Worm (Caenorhabditis elegans) whole organism, midembryonic: ENCODE data around the gene clec-160.

Source experiments
- T22C8.4 ChIP-seq: fragments of 200-800 bp; sonication (Bioruptor generic); IDR thresholded peaks from 2 replicates; pipeline ENCODE4 v1.3.6; 2022; ENCODE audit warnings: missing genetic modification characterization, missing compliant biosample characterization
- cog-1 ChIP-seq: sonication (generic microtip); optimal IDR thresholded peaks from 2 replicates; lab custom pipeline; 2016; ENCODE audit warnings: missing genetic modification characterization, missing compliant biosample characterization
- flt-1 ChIP-seq: fragments of 200-800 bp; sonication (Bioruptor generic); IDR thresholded peaks from 2 replicates; pipeline ENCODE4 v1.3.6; 2022; ENCODE audit warnings: missing genetic modification characterization, missing compliant biosample characterization
- klf-2 ChIP-seq: fragments of 200-800 bp; sonication (Bioruptor generic); conservative IDR thresholded peaks from 2 replicates; pipeline ENCODE4 v1.3.6; 2022; ENCODE audit warnings: missing genetic modification reagents, missing genetic modification characterization, missing compliant biosample characterization
- med-1 ChIP-seq: sonication (generic microtip); optimal IDR thresholded peaks from 2 replicates; lab custom pipeline; 2017; ENCODE audit warnings: missing genetic modification characterization, mild to moderate bottlenecking, missing compliant biosample characterization, antibody characterized with exemption, missing genetic modification reagents; ENCODE audit not compliant: insufficient read depth
- ref-1 ChIP-seq: fragments of 200-800 bp; sonication (Bioruptor generic); conservative IDR thresholded peaks from 2 replicates; pipeline ENCODE4 v1.3.6; 2022; ENCODE audit warnings: missing genetic modification reagents, missing genetic modification characterization, missing compliant biosample characterization
- tab-1 ChIP-seq: fragments of 200-800 bp; sonication (Bioruptor generic); IDR thresholded peaks from 2 replicates; pipeline ENCODE4 v1.3.6; 2022; ENCODE audit warnings: missing genetic modification characterization, missing compliant biosample characterization
- ztf-23 ChIP-seq: fragments of 200-800 bp; sonication (Bioruptor generic); IDR thresholded peaks from 2 replicates; pipeline ENCODE4 v1.3.6; 2022; ENCODE audit warnings: missing genetic modification reagents, missing genetic modification characterization, missing compliant biosample characterization
- ztf-29 ChIP-seq: fragments of 200-800 bp; sonication (Bioruptor generic); IDR thresholded peaks from 2 replicates; pipeline ENCODE4 v1.3.6; 2022; ENCODE audit warnings: missing genetic modification reagents, missing genetic modification characterization, missing compliant biosample characterization

Gene clec-160

ce11 chrIII:8278801-8279200, 3.0 kb upstream of the clec-160 start, which contains the start of gene mig-10:
mig-10 (plus strand) TSS chrIII:8279101.
- no peak for TF ChIP-seq ztf-29 (GFP tag; lab: Robert Waterston, UW)
- TF ChIP-seq med-1 (GFP tag; lab: Kevin White, UChicago) = no peak
- TF ChIP-seq flt-1 (GFP tag; lab: Robert Waterston, UW) = no peak
- no peak for TF ChIP-seq klf-2 (GFP tag; lab: Robert Waterston, UW)
- no peak for TF ChIP-seq tab-1 (GFP tag; lab: Robert Waterston, UW)
- no peak for TF ChIP-seq cog-1 (tag; lab: Kevin White, UChicago)
- TF ChIP-seq ref-1 (GFP tag; lab: Robert Waterston, UW) = no peak
- no peak for TF ChIP-seq ztf-23 (GFP tag; lab: Robert Waterston, UW)
- no peak for TF ChIP-seq T22C8.4 (GFP tag; lab: Robert Waterston, UW)

- TF ChIP-seq ref-1 (GFP tag; lab: Robert Waterston, UW) = no peak
- TF ChIP-seq tab-1 (GFP tag; lab: Robert Waterston, UW) = no peak
- TF ChIP-seq cog-1 (tag; lab: Kevin White, UChicago) = no peak
- TF ChIP-seq flt-1 (GFP tag; lab: Robert Waterston, UW) = no peak
- TF ChIP-seq T22C8.4 (GFP tag; lab: Robert Waterston, UW) = no peak
- no peak for TF ChIP-seq med-1 (GFP tag; lab: Kevin White, UChicago)
- no peak for TF ChIP-seq ztf-29 (GFP tag; lab: Robert Waterston, UW)
- TF ChIP-seq klf-2 (GFP tag; lab: Robert Waterston, UW) = no peak
- no peak for TF ChIP-seq ztf-23 (GFP tag; lab: Robert Waterston, UW)
Observed at ce11 chrIII:8271676-8272225, 4.0 kb downstream of the clec-160 start, which contains the start of the genes mps-4 and F09G8.10. mps-4 (minus strand) TSS chrIII:8271776. F09G8.10 (minus strand) TSS chrIII:8272175.

- TF ChIP-seq tab-1 (GFP tag; lab: Robert Waterston, UW) = no peak
- TF ChIP-seq ztf-23 (GFP tag; lab: Robert Waterston, UW) = no peak
- TF ChIP-seq flt-1 (GFP tag; lab: Robert Waterston, UW) = no peak
- no peak for TF ChIP-seq cog-1 (tag; lab: Kevin White, UChicago)
- no peak for TF ChIP-seq med-1 (GFP tag; lab: Kevin White, UChicago)
Observed at ce11 chrIII:8268296-8268695, 7.5 kb downstream of the clec-160 start, which contains the start of the genes F09G8.7 and crn-7. F09G8.7 (minus strand) TSS chrIII:8268355. crn-7 (plus strand) TSS chrIII:8268531.

- TF ChIP-seq ztf-23 (GFP tag; lab: Robert Waterston, UW) (no peak), flt-1 (GFP tag; lab: Robert Waterston, UW) (0 out of 2 replicates have a peak, but pooled peaks have one; percentile 23), med-1 (GFP tag; lab: Kevin White, UChicago) (no peak)
Observed at ce11 chrIII:8265753-8266152, 10.0 kb downstream of the clec-160 start, which contains the start of gene mrps-9. mrps-9 (plus strand) TSS chrIII:8266062.

ce11 chrIII:8263377-8263776, 12.4 kb downstream of the clec-160 start, which contains the start of gene col-91:
col-91 (minus strand) TSS chrIII:8263664.
- TF ChIP-seq T22C8.4 (GFP tag; lab: Robert Waterston, UW) = no peak
- no peak for TF ChIP-seq med-1 (GFP tag; lab: Kevin White, UChicago)
- TF ChIP-seq ztf-29 (GFP tag; lab: Robert Waterston, UW) = no peak
- TF ChIP-seq ref-1 (GFP tag; lab: Robert Waterston, UW) = no peak
- TF ChIP-seq cog-1 (tag; lab: Kevin White, UChicago) = no peak
- no peak for TF ChIP-seq klf-2 (GFP tag; lab: Robert Waterston, UW)
- no peak for TF ChIP-seq tab-1 (GFP tag; lab: Robert Waterston, UW)
- no peak for TF ChIP-seq ztf-23 (GFP tag; lab: Robert Waterston, UW)
- TF ChIP-seq flt-1 (GFP tag; lab: Robert Waterston, UW) = no peak

ce11 chrIII:8262599-8262998, 13.2 kb downstream of the clec-160 start:
- TF ChIP-seq ref-1 (GFP tag; lab: Robert Waterston, UW) (no peak), ztf-29 (GFP tag; lab: Robert Waterston, UW) (no peak), cog-1 (tag; lab: Kevin White, UChicago) (no peak), T22C8.4 (GFP tag; lab: Robert Waterston, UW) (no peak), ztf-23 (GFP tag; lab: Robert Waterston, UW) (no peak), med-1 (GFP tag; lab: Kevin White, UChicago) (no peak), tab-1 (GFP tag; lab: Robert Waterston, UW) (no peak), flt-1 (GFP tag; lab: Robert Waterston, UW) (no peak), klf-2 (GFP tag; lab: Robert Waterston, UW) (no peak)

- no peak for TF ChIP-seq cog-1 (tag; lab: Kevin White, UChicago)
- TF ChIP-seq ztf-29 (GFP tag; lab: Robert Waterston, UW) = no peak
- no peak for TF ChIP-seq klf-2 (GFP tag; lab: Robert Waterston, UW)
- TF ChIP-seq med-1 (GFP tag; lab: Kevin White, UChicago) = no peak
- TF ChIP-seq T22C8.4 (GFP tag; lab: Robert Waterston, UW) = no peak
- no peak for TF ChIP-seq tab-1 (GFP tag; lab: Robert Waterston, UW)
- no peak for TF ChIP-seq ref-1 (GFP tag; lab: Robert Waterston, UW)
- TF ChIP-seq flt-1 (GFP tag; lab: Robert Waterston, UW) = no peak
- no peak for TF ChIP-seq ztf-23 (GFP tag; lab: Robert Waterston, UW)
Observed at ce11 chrIII:8258045-8258444, 17.7 kb downstream of the clec-160 start, which contains the start of gene ncr-2. ncr-2 (plus strand) TSS chrIII:8258345.

- TF ChIP-seq ztf-29 (GFP tag; lab: Robert Waterston, UW) = no peak
- TF ChIP-seq T22C8.4 (GFP tag; lab: Robert Waterston, UW) = no peak
- no peak for TF ChIP-seq ztf-23 (GFP tag; lab: Robert Waterston, UW)
- TF ChIP-seq klf-2 (GFP tag; lab: Robert Waterston, UW) = no peak
- no peak for TF ChIP-seq ref-1 (GFP tag; lab: Robert Waterston, UW)
- TF ChIP-seq med-1 (GFP tag; lab: Kevin White, UChicago) = no peak
- no peak for TF ChIP-seq cog-1 (tag; lab: Kevin White, UChicago)
- no peak for TF ChIP-seq flt-1 (GFP tag; lab: Robert Waterston, UW)
- TF ChIP-seq tab-1 (GFP tag; lab: Robert Waterston, UW) = no peak
Observed at ce11 chrIII:8254938-8255337, 20.8 kb downstream of the clec-160 start, which contains the start of gene F09G8.5. F09G8.5 (plus strand) TSS chrIII:8254975.
